Worm (Caenorhabditis elegans) whole organism, mixed stage, embryonic: ENCODE data around the gene fbxc-14.

Experiments
- blmp-1 ChIP-seq: fragments of 150-350 bp; optimal IDR thresholded peaks from 2 replicates; lab custom pipeline; 2014; ENCODE audit warnings: missing biosample characterization, missing genetic modification characterization
- elt-1 ChIP-seq: sonication (generic microtip); optimal IDR thresholded peaks from 2 replicates; lab custom pipeline; 2017; ENCODE audit warnings: missing genetic modification characterization, mild to moderate bottlenecking, missing compliant biosample characterization, antibody characterized with exemption, moderate library complexity, borderline replicate concordance; ENCODE audit not compliant: insufficient read depth
- elt-3 ChIP-seq: fragments of 150-350 bp; optimal IDR thresholded peaks from 2 replicates; lab custom pipeline; 2014; ENCODE audit warnings: missing biosample characterization, missing genetic modification characterization
- hlh-1 ChIP-seq: fragments of 150-350 bp; optimal IDR thresholded peaks from 2 replicates; lab custom pipeline; 2014; ENCODE audit warnings: missing biosample characterization, missing genetic modification reagents, missing genetic modification characterization
- lin-13 ChIP-seq: fragments of 150-350 bp; optimal IDR thresholded peaks from 2 replicates; lab custom pipeline; 2014; ENCODE audit warnings: missing biosample characterization, missing genetic modification characterization
- lin-32 ChIP-seq: fragments of 200-800 bp; sonication (Bioruptor generic); optimal IDR thresholded peaks from 2 replicates; lab custom pipeline; 2018; ENCODE audit warnings: mild to moderate bottlenecking, missing genetic modification characterization, missing compliant biosample characterization
- nhr-28 ChIP-seq: fragments of 150-350 bp; optimal IDR thresholded peaks from 2 replicates; lab custom pipeline; 2014; ENCODE audit warnings: missing biosample characterization, missing genetic modification characterization
- nhr-76 ChIP-seq: sonication (generic microtip); optimal IDR thresholded peaks from 2 replicates; lab custom pipeline; 2017; ENCODE audit warnings: missing biosample characterization, missing genetic modification characterization
- pha-4 ChIP-seq: fragments of 150-350 bp; optimal IDR thresholded peaks from 2 replicates; lab custom pipeline; 2018; ENCODE audit warnings: missing biosample characterization, missing genetic modification reagents, missing genetic modification characterization
- tbx-8 ChIP-seq: fragments of 200-800 bp; sonication (Bioruptor generic); optimal IDR thresholded peaks from 2 replicates; lab custom pipeline; 2018; ENCODE audit warnings: mild to moderate bottlenecking, missing genetic modification characterization, moderate library complexity, missing compliant biosample characterization
- unc-39 ChIP-seq: fragments of 150-350 bp; optimal IDR thresholded peaks from 2 replicates; lab custom pipeline; 2014; ENCODE audit warnings: missing biosample characterization, missing genetic modification characterization
- unc-62 ChIP-seq: fragments of 150-350 bp; optimal IDR thresholded peaks from 2 replicates; lab custom pipeline; 2014; ENCODE audit warnings: missing biosample characterization, missing genetic modification reagents, missing genetic modification characterization
- zip-8 ChIP-seq: fragments of 150-350 bp; optimal IDR thresholded peaks from 2 replicates; lab custom pipeline; 2014; ENCODE audit warnings: missing biosample characterization, missing genetic modification characterization

DNA sequence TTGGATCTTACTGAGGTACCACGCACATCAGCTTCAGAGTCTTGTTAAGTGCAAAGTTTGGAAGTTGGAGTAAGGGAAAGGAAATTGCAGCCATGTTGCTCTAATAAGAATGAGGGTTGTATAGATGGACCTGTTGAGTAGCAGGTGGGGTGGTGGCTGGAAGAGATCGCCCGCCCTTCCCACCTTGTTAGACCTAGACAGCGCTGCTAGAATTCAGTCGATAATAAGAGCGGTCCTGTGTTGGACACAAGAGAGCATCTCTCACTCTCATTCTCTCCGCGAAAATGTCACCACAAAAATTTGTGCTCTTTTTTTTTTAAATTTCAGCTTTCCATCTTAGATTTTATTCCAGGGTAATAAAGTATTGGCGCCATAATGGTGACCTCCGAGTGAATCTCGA, 27.3 kb downstream of the fbxc-14 start, which contains the start of the genes fbxb-30 and F45D11.5:
- no peak for TF ChIP-seq zip-8 (tag; lab: Kevin White, UChicago)
- no peak for TF ChIP-seq elt-3
- no peak for TF ChIP-seq lin-13
- TF ChIP-seq pha-4 (tag; lab: Kevin White, UChicago): no peak
- TF ChIP-seq elt-1 (tag; lab: Kevin White, UChicago): no peak
- no peak for TF ChIP-seq blmp-1 (tag; lab: Kevin White, UChicago)
- no peak for TF ChIP-seq nhr-76 (tag; lab: Kevin White, UChicago)
- no peak for TF ChIP-seq unc-39 (tag; lab: Kevin White, UChicago)
- no peak for TF ChIP-seq nhr-28 (tag; lab: Kevin White, UChicago)
- no peak for TF ChIP-seq unc-62
- TF ChIP-seq tbx-8 (GFP tag; lab: Kevin White, UChicago): no peak
- TF ChIP-seq lin-32 (GFP tag; lab: Kevin White, UChicago): no peak
- TF ChIP-seq hlh-1 (tag; lab: Kevin White, UChicago): no peak
